Worm (Caenorhabditis elegans) whole organism, L1 larva: Measurements from ENCODE around the gene sql-1.

Experiments used
- C04F5.9 ChIP-seq: sonication (generic microtip); optimal IDR thresholded peaks from 2 replicates; lab custom pipeline; 2016; ENCODE audit warnings: missing genetic modification characterization, missing compliant biosample characterization
- C34B4.2 ChIP-seq: sonication (generic microtip); optimal IDR thresholded peaks from 2 replicates; lab custom pipeline; 2017; ENCODE audit warnings: mild to moderate bottlenecking, missing genetic modification characterization, missing compliant biosample characterization
- F16B12.6 ChIP-seq: fragments of 150-350 bp; optimal IDR thresholded peaks from 2 replicates; lab custom pipeline; 2014; ENCODE audit warnings: missing biosample characterization, missing genetic modification characterization
- Y116A8C.19 ChIP-seq: sonication (generic microtip); optimal IDR thresholded peaks from 2 replicates; lab custom pipeline; 2016; ENCODE audit warnings: missing compliant biosample characterization, missing genetic modification characterization, borderline replicate concordance
- aha-1 ChIP-seq: fragments of 150-350 bp; optimal IDR thresholded peaks from 2 replicates; lab custom pipeline; 2014; ENCODE audit warnings: missing biosample characterization, missing genetic modification characterization
- alr-1 ChIP-seq: fragments of 200-800 bp; sonication (Bioruptor generic); optimal IDR thresholded peaks from 2 replicates; lab custom pipeline; 2018; ENCODE audit warnings: borderline replicate concordance, mild to moderate bottlenecking, missing genetic modification characterization, missing compliant biosample characterization
- aly-2 ChIP-seq: fragments of 150-350 bp; optimal IDR thresholded peaks from 2 replicates; lab custom pipeline; 2014; ENCODE audit warnings: missing biosample characterization, missing genetic modification characterization
- blmp-1 ChIP-seq: fragments of 150-350 bp; optimal IDR thresholded peaks from 2 replicates; lab custom pipeline; 2014; ENCODE audit warnings: missing biosample characterization, missing genetic modification characterization
- ceh-8 ChIP-seq: fragments of 200-800 bp; sonication (Bioruptor generic); optimal IDR thresholded peaks from 2 replicates; lab custom pipeline; 2018; ENCODE audit warnings: mild to moderate bottlenecking, missing genetic modification characterization, moderate library complexity, missing compliant biosample characterization
- ces-1 ChIP-seq: fragments of 150-350 bp; optimal IDR thresholded peaks from 2 replicates; lab custom pipeline; 2014; ENCODE audit warnings: missing biosample characterization, missing genetic modification reagents, missing genetic modification characterization
- efl-1 ChIP-seq, 4 experiments: fragments of 150-350 bp; optimal IDR thresholded peaks in 3 of 4; peaks in 1 of 4; 1 replicate in 1 of 4; 2 replicates in 3 of 4; lab custom pipeline; 2014; ENCODE audit warnings: missing biosample characterization in 2 of 4, missing genetic modification characterization in 2 of 4, missing genetic modification reagents in 2 of 4
- egl-13 ChIP-seq: sonication (generic microtip); optimal IDR thresholded peaks from 2 replicates; lab custom pipeline; 2016; ENCODE audit warnings: missing genotype, missing genetic modification reagents, missing genetic modification characterization, missing compliant biosample characterization
- elt-3 ChIP-seq, 6 experiments: fragments of 150-350 bp in 1 of 6; sonication (generic microtip); optimal IDR thresholded peaks; 2 replicates each; lab custom pipeline; 2017 to 2018; ENCODE audit warnings: missing biosample characterization in 6 of 6, missing genetic modification characterization in 6 of 6, inconsistent platforms in 1 of 6
- fkh-10 ChIP-seq: sonication (generic microtip); optimal IDR thresholded peaks from 2 replicates; lab custom pipeline; 2017; ENCODE audit warnings: missing biosample characterization, missing genetic modification reagents, missing genetic modification characterization
- fkh-8 ChIP-seq: sonication (generic microtip); optimal IDR thresholded peaks from 2 replicates; lab custom pipeline; 2016; ENCODE audit warnings: mild to moderate bottlenecking, missing genetic modification characterization, missing compliant biosample characterization
- fos-1 ChIP-seq: fragments of 150-350 bp; optimal IDR thresholded peaks from 2 replicates; lab custom pipeline; 2014; ENCODE audit warnings: missing biosample characterization, missing genetic modification characterization
- grh-1 ChIP-seq: fragments of 200-800 bp; sonication (Bioruptor generic); IDR thresholded peaks from 2 replicates; pipeline ENCODE4 v1.3.6; 2022; ENCODE audit warnings: missing genetic modification reagents, missing genetic modification characterization, missing compliant biosample characterization
- hlh-17 ChIP-seq: fragments of 200-800 bp; sonication (Bioruptor generic); optimal IDR thresholded peaks from 2 replicates; lab custom pipeline; 2018; ENCODE audit warnings: missing genetic modification characterization, mild to moderate bottlenecking, missing compliant biosample characterization, moderate library complexity, borderline replicate concordance
- hlh-4 ChIP-seq: sonication (generic microtip); optimal IDR thresholded peaks from 2 replicates; lab custom pipeline; 2016; ENCODE audit warnings: mild to moderate bottlenecking, missing genetic modification characterization, missing compliant biosample characterization
- hpl-2 ChIP-seq: fragments of 150-350 bp; optimal IDR thresholded peaks from 2 replicates; lab custom pipeline; 2014; ENCODE audit warnings: missing biosample characterization, missing genetic modification reagents, missing genetic modification characterization
- lin-13 ChIP-seq: fragments of 150-350 bp; optimal IDR thresholded peaks from 2 replicates; lab custom pipeline; 2014; ENCODE audit warnings: missing biosample characterization, missing genetic modification reagents, missing genetic modification characterization
- lin-14 ChIP-seq: fragments of 200-800 bp; sonication (Bioruptor generic); optimal IDR thresholded peaks from 2 replicates; lab custom pipeline; 2018; ENCODE audit warnings: mild to moderate bottlenecking, missing genetic modification characterization, moderate library complexity, missing compliant biosample characterization
- lin-15B ChIP-seq: fragments of 150-350 bp; sonication (generic microtip); optimal IDR thresholded peaks from 3 replicates; lab custom pipeline; 2014; ENCODE audit warnings: missing biosample characterization, missing genetic modification characterization
- lin-35 ChIP-seq, 2 experiments: fragments of 150-350 bp; optimal IDR thresholded peaks; 2 replicates each; lab custom pipeline; 2014; ENCODE audit warnings: missing biosample characterization in 2 of 2, missing genetic modification characterization in 2 of 2, missing genetic modification reagents in 2 of 2
- lin-39 ChIP-seq: fragments of 150-350 bp; optimal IDR thresholded peaks from 2 replicates; lab custom pipeline; 2014; ENCODE audit warnings: missing biosample characterization, missing genetic modification reagents, missing genetic modification characterization
- mab-9 ChIP-seq: fragments of 200-800 bp; sonication (Bioruptor generic); IDR thresholded peaks from 2 replicates; pipeline ENCODE4 v1.3.6; 2022; ENCODE audit warnings: missing genetic modification reagents, missing genetic modification characterization, missing compliant biosample characterization
- mdl-1 ChIP-seq, 2 experiments: fragments of 150-350 bp; optimal IDR thresholded peaks; 2 replicates each; lab custom pipeline; 2014 to 2017; ENCODE audit warnings: missing biosample characterization in 2 of 2, missing genetic modification characterization in 2 of 2, inconsistent platforms in 1 of 2
- mef-2 ChIP-seq: fragments of 150-350 bp; optimal IDR thresholded peaks from 2 replicates; lab custom pipeline; 2014; ENCODE audit warnings: missing biosample characterization, missing genetic modification characterization
- mep-1 ChIP-seq: fragments of 150-350 bp; optimal IDR thresholded peaks from 2 replicates; lab custom pipeline; 2014; ENCODE audit warnings: missing biosample characterization, missing genetic modification characterization
- nhr-11 ChIP-seq: fragments of 150-350 bp; optimal IDR thresholded peaks from 2 replicates; lab custom pipeline; 2014; ENCODE audit warnings: missing biosample characterization, missing genetic modification characterization
- nhr-12 ChIP-seq: sonication (generic microtip); optimal IDR thresholded peaks from 2 replicates; lab custom pipeline; 2017; ENCODE audit warnings: missing biosample characterization, missing genetic modification characterization
- nhr-19 ChIP-seq: fragments of 200-800 bp; sonication (Bioruptor generic); conservative IDR thresholded peaks from 2 replicates; pipeline ENCODE4 v1.3.6; 2022; ENCODE audit warnings: missing genetic modification characterization, missing compliant biosample characterization
- nhr-20 ChIP-seq: sonication (generic microtip); optimal IDR thresholded peaks from 2 replicates; lab custom pipeline; 2016; ENCODE audit warnings: mild to moderate bottlenecking, missing genetic modification characterization, missing compliant biosample characterization
- nhr-237 ChIP-seq: fragments of 150-350 bp; optimal IDR thresholded peaks from 2 replicates; lab custom pipeline; 2014; ENCODE audit warnings: missing biosample characterization, missing genetic modification characterization
- nhr-28 ChIP-seq: fragments of 150-350 bp; optimal IDR thresholded peaks from 2 replicates; lab custom pipeline; 2014; ENCODE audit warnings: missing biosample characterization, missing genetic modification characterization
- nhr-76 ChIP-seq: sonication (generic microtip); optimal IDR thresholded peaks from 2 replicates; lab custom pipeline; 2017; ENCODE audit warnings: missing biosample characterization, missing genetic modification characterization
- nhr-77 ChIP-seq: fragments of 150-350 bp; optimal IDR thresholded peaks from 2 replicates; lab custom pipeline; 2014; ENCODE audit warnings: missing biosample characterization, missing genetic modification characterization
- nhr-84 ChIP-seq: sonication (generic microtip); optimal IDR thresholded peaks from 2 replicates; lab custom pipeline; 2017; ENCODE audit warnings: missing biosample characterization, missing genetic modification characterization
- nhr-85 ChIP-seq: sonication (generic microtip); peaks from one replicate; lab custom pipeline; 2016; ENCODE audit warnings: missing genetic modification characterization, inconsistent platforms, missing compliant biosample characterization
- pag-3 ChIP-seq: sonication (generic microtip); optimal IDR thresholded peaks from 2 replicates; lab custom pipeline; 2017; ENCODE audit warnings: missing genetic modification characterization, mild to moderate bottlenecking, missing compliant biosample characterization, antibody characterized with exemption, borderline replicate concordance; ENCODE audit not compliant: insufficient read depth
- pax-3 ChIP-seq: fragments of 200-800 bp; sonication (Bioruptor generic); optimal IDR thresholded peaks from 2 replicates; lab custom pipeline; 2018; ENCODE audit warnings: mild to moderate bottlenecking, missing genetic modification characterization, moderate library complexity, missing compliant biosample characterization
- rnt-1 ChIP-seq: sonication (generic microtip); optimal IDR thresholded peaks from 2 replicates; lab custom pipeline; 2016; ENCODE audit warnings: mild to moderate bottlenecking, missing genetic modification characterization, moderate library complexity, missing compliant biosample characterization
- skn-1 ChIP-seq: fragments of 150-350 bp; optimal IDR thresholded peaks from 2 replicates; lab custom pipeline; 2014; ENCODE audit warnings: missing biosample characterization, missing genetic modification characterization
- snpc-4 ChIP-seq: fragments of 150-350 bp; optimal IDR thresholded peaks from 2 replicates; lab custom pipeline; 2014; ENCODE audit warnings: missing biosample characterization, missing genetic modification characterization
- sptf-1 ChIP-seq: fragments of 150-350 bp; optimal IDR thresholded peaks from 2 replicates; lab custom pipeline; 2014; ENCODE audit warnings: missing biosample characterization, missing genetic modification characterization
- swsn-7 ChIP-seq: sonication (generic microtip); optimal IDR thresholded peaks from 2 replicates; lab custom pipeline; 2016; ENCODE audit warnings: missing genetic modification characterization, missing compliant biosample characterization
- unc-130 ChIP-seq: fragments of 150-350 bp; optimal IDR thresholded peaks from 2 replicates; lab custom pipeline; 2017; ENCODE audit warnings: missing biosample characterization, missing genetic modification characterization, inconsistent platforms
- unc-30 ChIP-seq: sonication (generic microtip); optimal IDR thresholded peaks from 2 replicates; lab custom pipeline; 2017; ENCODE audit warnings: missing biosample characterization, missing genetic modification characterization
- unc-62 ChIP-seq: fragments of 150-350 bp; optimal IDR thresholded peaks from 2 replicates; lab custom pipeline; 2014; ENCODE audit warnings: missing biosample characterization, missing genetic modification reagents, missing genetic modification characterization
- vab-15 ChIP-seq: sonication (generic microtip); optimal IDR thresholded peaks from 2 replicates; lab custom pipeline; 2017; ENCODE audit warnings: missing genotype, mild to moderate bottlenecking, missing genetic modification characterization, missing compliant biosample characterization
- xbp-1 ChIP-seq: sonication (generic microtip); optimal IDR thresholded peaks from 2 replicates; lab custom pipeline; 2016; ENCODE audit warnings: missing genetic modification characterization, missing compliant biosample characterization
- zag-1 ChIP-seq: fragments of 150-350 bp; optimal IDR thresholded peaks from 2 replicates; lab custom pipeline; 2014; ENCODE audit warnings: missing biosample characterization, missing genetic modification characterization
- ztf-4 ChIP-seq: fragments of 150-350 bp; optimal IDR thresholded peaks from 2 replicates; lab custom pipeline; 2014; ENCODE audit warnings: missing biosample characterization, missing genetic modification characterization

Gene sql-1

ce11 chrIII:12558097-12558594, 58.8 kb downstream of the sql-1 start (continued):
- peak; percentile 67 for TF ChIP-seq fkh-10
- peak; percentile 95 for TF ChIP-seq lin-14 (GFP tag; lab: Kevin White, UChicago)
- TF ChIP-seq nhr-84 (tag; lab: Kevin White, UChicago) = no peak
- peak; percentile 30 to 66 for TF ChIP-seq lin-35 (GFP tag; optimal IDR thresholded peaks at IDR 0.05; lab: Kevin White, UChicago)
- peak; percentile 53 for TF ChIP-seq xbp-1 (tag; lab: Kevin White, UChicago)
- no peak for TF ChIP-seq elt-3 (tag; optimal IDR thresholded peaks at IDR 0.05; lab: Kevin White, UChicago)
- TF ChIP-seq pax-3 (tag; lab: Kevin White, UChicago) = peak; percentile 54
- no peak for TF ChIP-seq aly-2
- no peak for TF ChIP-seq Y116A8C.19 (tag; lab: Kevin White, UChicago)
- no peak for TF ChIP-seq nhr-11
- TF ChIP-seq snpc-4 (tag; lab: Kevin White, UChicago) = no peak
- no peak for TF ChIP-seq ces-1 (GFP tag; lab: Kevin White, UChicago)
- no peak for TF ChIP-seq hpl-2 (GFP tag; lab: Kevin White, UChicago)
- TF ChIP-seq nhr-20 = peak; percentile 62
- TF ChIP-seq swsn-7 (tag; lab: Kevin White, UChicago) = peak; percentile 82
- TF ChIP-seq rnt-1 = peak; percentile 53
- no peak for TF ChIP-seq mep-1 (tag; lab: Kevin White, UChicago)
- peak; percentile 34 for TF ChIP-seq nhr-77 (tag; lab: Kevin White, UChicago)
- no peak for TF ChIP-seq hlh-17
- TF ChIP-seq nhr-19 (GFP tag; lab: Robert Waterston, UW) = peak; percentile 43; the same call in 1 of the 2 replicates
- TF ChIP-seq hlh-4 (tag; lab: Kevin White, UChicago) = no peak
- TF ChIP-seq zag-1 (tag; lab: Kevin White, UChicago) = no peak
- peak; percentile 70 for TF ChIP-seq fos-1
- no peak for TF ChIP-seq lin-15B (tag; lab: Kevin White, UChicago)
- TF ChIP-seq aha-1 = no peak
- peak; percentile 87 for TF ChIP-seq egl-13
- no peak for TF ChIP-seq lin-39 (tag; lab: Kevin White, UChicago)
- TF ChIP-seq ztf-4 (tag; lab: Kevin White, UChicago) = peak; percentile 68
- TF ChIP-seq alr-1 = no peak
- no peak for TF ChIP-seq sptf-1
- peak in 1 of 2 experiments; percentile 48 for TF ChIP-seq mdl-1 (tag; optimal IDR thresholded peaks at IDR 0.05; lab: Kevin White, UChicago)
- TF ChIP-seq blmp-1 (tag; lab: Kevin White, UChicago) = no peak
- TF ChIP-seq fkh-8 (tag; lab: Kevin White, UChicago) = peak; percentile 92
- no peak for TF ChIP-seq nhr-28 (tag; lab: Kevin White, UChicago)
- no peak for TF ChIP-seq unc-130 (tag; lab: Kevin White, UChicago)
- no peak for TF ChIP-seq C04F5.9 (tag; lab: Kevin White, UChicago)
- peak; percentile 60 to 70 for TF ChIP-seq efl-1 (optimal IDR thresholded peaks at IDR 0.05; lab: Kevin White, UChicago)
- peak; percentile 7 to 91 for TF ChIP-seq efl-1 (GFP tag; optimal IDR thresholded peaks at IDR 0.05 in 1 of 2; lab: Kevin White, UChicago)
- TF ChIP-seq nhr-76 (tag; lab: Kevin White, UChicago) = no peak
- no peak for TF ChIP-seq grh-1 (GFP tag; lab: Robert Waterston, UW)
- peak; percentile 46; the same call in 1 of the 2 replicates for TF ChIP-seq mab-9 (GFP tag; lab: Robert Waterston, UW)
- TF ChIP-seq C34B4.2 (tag; lab: Kevin White, UChicago) = no peak
- no peak for TF ChIP-seq nhr-237
- peak; percentile 7 for TF ChIP-seq ceh-8
- no peak for TF ChIP-seq unc-30 (tag; lab: Kevin White, UChicago)
- TF ChIP-seq nhr-12 (tag; lab: Kevin White, UChicago) = no peak
- TF ChIP-seq F16B12.6 (tag; lab: Kevin White, UChicago) = peak; percentile 10
- peak; percentile 10 for TF ChIP-seq nhr-85 (tag; lab: Kevin White, UChicago)
- TF ChIP-seq skn-1 (tag; lab: Kevin White, UChicago) = peak; percentile 32
- no peak for TF ChIP-seq vab-15 (tag; lab: Kevin White, UChicago)
- no peak for TF ChIP-seq pag-3 (tag; lab: Kevin White, UChicago)
- peak; percentile 35 for TF ChIP-seq lin-13 (GFP tag; lab: Kevin White, UChicago)
- TF ChIP-seq unc-62 (GFP tag; lab: Kevin White, UChicago) = no peak
- no peak for TF ChIP-seq mef-2 (tag; lab: Kevin White, UChicago)
